Worm (Caenorhabditis elegans) whole organism, L4/young adult: Measurements from ENCODE around the gene R02D5.24.

Source experiments
- W03F9.2 ChIP-seq: fragments of 150-350 bp; optimal IDR thresholded peaks from 2 replicates; lab custom pipeline; 2014; ENCODE audit warnings: missing biosample characterization, missing genetic modification characterization
- dao-5 ChIP-seq: sonication (generic microtip); optimal IDR thresholded peaks from 2 replicates; lab custom pipeline; 2016; ENCODE audit warnings: missing genotype, missing genetic modification characterization, moderate library complexity, missing compliant biosample characterization
- him-1 ChIP-seq: sonication (generic microtip); optimal IDR thresholded peaks from 2 replicates; lab custom pipeline; 2016; ENCODE audit warnings: missing genotype, missing genetic modification reagents, missing genetic modification characterization, missing compliant biosample characterization

- TF ChIP-seq W03F9.2 (tag; lab: Kevin White, UChicago) (no peak), him-1 (tag; lab: Kevin White, UChicago) (no peak), dao-5 (tag; lab: Kevin White, UChicago) (no peak)
Observed at ce11 chrV:14518010-14518409, 16.9 kb downstream of the R02D5.24 start, which contains the start of gene R02D5.6.
